Worm (Caenorhabditis elegans) whole organism, young adult: ENCODE data around the gene cyn-10.

Experiments
- B0035.1 ChIP-seq: sonication (generic microtip); optimal IDR thresholded peaks from 2 replicates; lab custom pipeline; 2016; ENCODE audit warnings: missing genetic modification characterization, mild to moderate bottlenecking, missing compliant biosample characterization, missing genotype, missing genetic modification reagents
- C06A6.2 ChIP-seq: fragments of 200-800 bp; sonication (Bioruptor generic); conservative IDR thresholded peaks from 2 replicates; pipeline ENCODE4 v1.3.6; 2022; ENCODE audit warnings: missing genetic modification characterization, missing compliant biosample characterization
- F10E7.11 ChIP-seq: sonication (generic microtip); optimal IDR thresholded peaks from 2 replicates; lab custom pipeline; 2017; ENCODE audit warnings: mild to moderate bottlenecking, missing genetic modification characterization, moderate library complexity, missing compliant biosample characterization
- F37B4.10 ChIP-seq: fragments of 200-800 bp; sonication (Bioruptor generic); IDR thresholded peaks from 2 replicates; pipeline ENCODE4 v1.3.6; 2022; ENCODE audit warnings: missing genetic modification characterization, missing compliant biosample characterization
- F39B2.1 ChIP-seq: fragments of 200-800 bp; sonication (Bioruptor generic); IDR thresholded peaks from 2 replicates; pipeline ENCODE4 v1.3.6; 2022; ENCODE audit warnings: missing genetic modification reagents, missing genetic modification characterization, missing compliant biosample characterization
- F52B5.7 ChIP-seq: sonication (generic microtip); optimal IDR thresholded peaks from 2 replicates; lab custom pipeline; 2016; ENCODE audit warnings: mild to moderate bottlenecking, missing genetic modification characterization, missing compliant biosample characterization
- F57A8.1 ChIP-seq: fragments of 200-800 bp; sonication (Bioruptor generic); optimal IDR thresholded peaks from 2 replicates; lab custom pipeline; 2018; ENCODE audit warnings: mild to moderate bottlenecking, missing genetic modification characterization, moderate library complexity, missing compliant biosample characterization
- T07F8.4 ChIP-seq: sonication (generic microtip); optimal IDR thresholded peaks from 2 replicates; lab custom pipeline; 2016; ENCODE audit warnings: mild to moderate bottlenecking, missing genetic modification characterization, moderate library complexity, missing compliant biosample characterization
- akir-1 ChIP-seq: fragments of 200-800 bp; sonication (Bioruptor generic); optimal IDR thresholded peaks from 2 replicates; lab custom pipeline; 2018; ENCODE audit warnings: mild to moderate bottlenecking, missing genetic modification characterization, moderate library complexity, missing compliant biosample characterization
- cebp-1 ChIP-seq, 2 experiments: fragments of 200-800 bp in 1 of 2; sonication (Bioruptor generic) in 1 of 2; sonication (generic microtip) in 1 of 2; IDR thresholded peaks in 1 of 2; optimal IDR thresholded peaks in 1 of 2; 2 replicates each; pipeline versions ENCODE4 v1.3.6 to Lab custom; 2017 to 2022; ENCODE audit warnings: missing compliant biosample characterization in 2 of 2, missing genetic modification characterization in 2 of 2, mild to moderate bottlenecking in 1 of 2, missing genetic modification reagents in 1 of 2, moderate library complexity in 1 of 2
- cebp-2 ChIP-seq: fragments of 200-800 bp; sonication (Bioruptor generic); IDR thresholded peaks from 2 replicates; pipeline ENCODE4 v1.3.6; 2022; ENCODE audit warnings: missing genetic modification characterization, missing compliant biosample characterization
- ceh-100 ChIP-seq: fragments of 200-800 bp; sonication (Bioruptor generic); IDR thresholded peaks from 2 replicates; pipeline ENCODE4 v1.3.6; 2022; ENCODE audit warnings: missing genetic modification reagents, missing genetic modification characterization, missing compliant biosample characterization
- ceh-79 ChIP-seq: sonication (generic microtip); optimal IDR thresholded peaks from 2 replicates; lab custom pipeline; 2017; ENCODE audit warnings: mild to moderate bottlenecking, missing genetic modification characterization, missing compliant biosample characterization
- die-1 ChIP-seq: sonication (generic microtip); optimal IDR thresholded peaks from 2 replicates; lab custom pipeline; 2016; ENCODE audit warnings: missing genotype, mild to moderate bottlenecking, missing genetic modification characterization, missing compliant biosample characterization
- egrh-3 ChIP-seq: fragments of 200-800 bp; sonication (Bioruptor generic); IDR thresholded peaks from 2 replicates; pipeline ENCODE4 v1.3.6; 2022; ENCODE audit warnings: missing genetic modification reagents, missing genetic modification characterization, missing compliant biosample characterization
- him-1 ChIP-seq: sonication (generic microtip); optimal IDR thresholded peaks from 2 replicates; lab custom pipeline; 2016; ENCODE audit warnings: missing genotype, missing genetic modification reagents, missing genetic modification characterization, missing compliant biosample characterization
- hlh-12 ChIP-seq: sonication (generic microtip); optimal IDR thresholded peaks from 2 replicates; lab custom pipeline; 2016; ENCODE audit warnings: missing genetic modification characterization, missing compliant biosample characterization
- hmg-1.2 ChIP-seq: fragments of 200-800 bp; sonication (Bioruptor generic); IDR thresholded peaks from 2 replicates; pipeline ENCODE4 v1.3.6; 2022; ENCODE audit warnings: missing genetic modification reagents, missing genetic modification characterization, missing compliant biosample characterization
- hmg-20 ChIP-seq: fragments of 200-800 bp; sonication (Bioruptor generic); IDR thresholded peaks from 2 replicates; pipeline ENCODE4 v1.3.6; 2022; ENCODE audit warnings: missing genetic modification reagents, missing genetic modification characterization, missing compliant biosample characterization
- hrde-1 ChIP-seq: sonication (generic microtip); optimal IDR thresholded peaks from 2 replicates; lab custom pipeline; 2016; ENCODE audit warnings: missing genetic modification characterization, mild to moderate bottlenecking, missing compliant biosample characterization, moderate library complexity, missing genotype, missing genetic modification reagents, borderline replicate concordance
- hsf-1 ChIP-seq: fragments of 200-800 bp; sonication (Bioruptor generic); IDR thresholded peaks from 2 replicates; pipeline ENCODE4 v1.3.6; 2022; ENCODE audit warnings: missing genetic modification reagents, missing genetic modification characterization, missing compliant biosample characterization
- lag-1 ChIP-seq: fragments of 200-800 bp; sonication (Bioruptor generic); IDR thresholded peaks from 2 replicates; pipeline ENCODE4 v1.3.6; 2022; ENCODE audit warnings: missing genetic modification reagents, missing genetic modification characterization, missing compliant biosample characterization
- let-526 ChIP-seq: fragments of 200-800 bp; sonication (Bioruptor generic); IDR thresholded peaks from 2 replicates; pipeline ENCODE4 v1.3.6; 2022; ENCODE audit warnings: missing genetic modification reagents, missing genetic modification characterization, missing compliant biosample characterization
- lin-26 ChIP-seq: fragments of 200-800 bp; sonication (Bioruptor generic); IDR thresholded peaks from 2 replicates; pipeline ENCODE4 v1.3.6; 2022; ENCODE audit warnings: missing genetic modification reagents, missing genetic modification characterization, missing compliant biosample characterization
- lin-35 ChIP-seq, 3 experiments: fragments of 150-350 bp in 2 of 3; sonication (generic microtip) in 1 of 3; optimal IDR thresholded peaks; 2 replicates each; lab custom pipeline; 2014 to 2018; ENCODE audit warnings: missing biosample characterization in 3 of 3, missing genetic modification characterization in 3 of 3, missing genetic modification reagents in 3 of 3
- lir-1 ChIP-seq: fragments of 200-800 bp; sonication (Bioruptor generic); conservative IDR thresholded peaks from 2 replicates; pipeline ENCODE4 v1.3.6; 2022; ENCODE audit warnings: missing genetic modification reagents, missing genetic modification characterization, missing compliant biosample characterization
- lsl-1 ChIP-seq: fragments of 200-800 bp; sonication (Bioruptor generic); optimal IDR thresholded peaks from 2 replicates; lab custom pipeline; 2018; ENCODE audit warnings: mild to moderate bottlenecking, missing genetic modification characterization, moderate library complexity, missing compliant biosample characterization
- madf-10 ChIP-seq: sonication (generic microtip); optimal IDR thresholded peaks from 2 replicates; lab custom pipeline; 2016; ENCODE audit warnings: mild to moderate bottlenecking, missing genetic modification characterization, missing compliant biosample characterization
- madf-6 ChIP-seq: fragments of 200-800 bp; sonication (Bioruptor generic); IDR thresholded peaks from 2 replicates; pipeline ENCODE4 v1.3.6; 2022; ENCODE audit warnings: missing genetic modification reagents, missing genetic modification characterization, missing compliant biosample characterization
- nfya-1 ChIP-seq: sonication (generic microtip); optimal IDR thresholded peaks from 2 replicates; lab custom pipeline; 2017; ENCODE audit warnings: antibody characterized with exemption, missing compliant biosample characterization, missing genetic modification characterization, borderline replicate concordance; ENCODE audit not compliant: insufficient read depth
- nhr-120 ChIP-seq: fragments of 200-800 bp; sonication (Bioruptor generic); IDR thresholded peaks from 2 replicates; pipeline ENCODE4 v1.3.6; 2022; ENCODE audit warnings: missing genetic modification characterization, missing compliant biosample characterization
- nhr-80 ChIP-seq: sonication (generic microtip); optimal IDR thresholded peaks from 2 replicates; lab custom pipeline; 2016; ENCODE audit warnings: missing genetic modification characterization, missing compliant biosample characterization
- pha-4 ChIP-seq: fragments of 150-350 bp; sonication (generic microtip); optimal IDR thresholded peaks from 2 replicates; lab custom pipeline; 2014; ENCODE audit warnings: missing biosample characterization, missing genetic modification reagents, missing genetic modification characterization
- sdz-38 ChIP-seq: sonication (generic microtip); optimal IDR thresholded peaks from 2 replicates; lab custom pipeline; 2016; ENCODE audit warnings: missing genotype, missing genetic modification characterization, missing compliant biosample characterization
- snpc-1.1 ChIP-seq: sonication (generic microtip); optimal IDR thresholded peaks from 2 replicates; lab custom pipeline; 2017; ENCODE audit warnings: missing genetic modification characterization, mild to moderate bottlenecking, missing compliant biosample characterization, antibody characterized with exemption, moderate library complexity, missing genotype, missing genetic modification reagents; ENCODE audit not compliant: insufficient read depth
- snpc-4 ChIP-seq, 5 experiments: fragments of 150-350 bp in 1 of 5; sonication (generic microtip) in 4 of 5; optimal IDR thresholded peaks; 2 replicates each; lab custom pipeline; 2014 to 2018; ENCODE audit warnings: missing genetic modification characterization in 5 of 5, missing biosample characterization in 3 of 5, antibody characterized with exemption in 2 of 5, mild to moderate bottlenecking in 2 of 5, missing compliant biosample characterization in 2 of 5, missing genotype in 2 of 5, moderate library complexity in 2 of 5, missing genetic modification reagents in 1 of 5
- somi-1 ChIP-seq: fragments of 200-800 bp; sonication (Bioruptor generic); optimal IDR thresholded peaks from 2 replicates; lab custom pipeline; 2018; ENCODE audit warnings: mild to moderate bottlenecking, missing genetic modification characterization, missing compliant biosample characterization
- unc-62 ChIP-seq: fragments of 150-350 bp; optimal IDR thresholded peaks from 2 replicates; lab custom pipeline; 2014; ENCODE audit warnings: missing biosample characterization, missing genetic modification reagents, missing genetic modification characterization
- xnd-1 ChIP-seq: sonication (generic microtip); optimal IDR thresholded peaks from 2 replicates; lab custom pipeline; 2016; ENCODE audit warnings: missing genotype, missing genetic modification reagents, missing genetic modification characterization, missing compliant biosample characterization

Gene cyn-10

ce11 chrII:6898017-6898779 is 15.0 kb downstream of the cyn-10 start, which contains the start of gene hrpl-1 (continued):
- TF ChIP-seq hsf-1: no peak
- TF ChIP-seq C06A6.2 (GFP tag; lab: Robert Waterston, UW): no peak
- no peak for TF ChIP-seq B0035.1 (tag; lab: Kevin White, UChicago)
- TF ChIP-seq lin-26: 0 out of 2 replicates have a peak, but pooled peaks have one; percentile 57
- TF ChIP-seq pha-4 (tag; lab: Kevin White, UChicago): no peak
- no peak for TF ChIP-seq unc-62
- no peak for TF ChIP-seq madf-10 (tag; lab: Kevin White, UChicago)
- TF ChIP-seq hmg-20 (GFP tag; lab: Robert Waterston, UW): no peak
- no peak for TF ChIP-seq akir-1 (GFP tag; lab: Kevin White, UChicago)

- TF ChIP-seq cebp-2 (GFP tag; lab: Robert Waterston, UW): no peak
- peak; percentile 30 for TF ChIP-seq nhr-80 (tag; lab: Kevin White, UChicago)
These were observed 15.7 kb downstream of the cyn-10 start, which contains the start of gene C44B7.11 for ce11 chrII:6897507-6897906. TSS of gene C44B7.11 (minus strand) at chrII:6897540.

DNA sequence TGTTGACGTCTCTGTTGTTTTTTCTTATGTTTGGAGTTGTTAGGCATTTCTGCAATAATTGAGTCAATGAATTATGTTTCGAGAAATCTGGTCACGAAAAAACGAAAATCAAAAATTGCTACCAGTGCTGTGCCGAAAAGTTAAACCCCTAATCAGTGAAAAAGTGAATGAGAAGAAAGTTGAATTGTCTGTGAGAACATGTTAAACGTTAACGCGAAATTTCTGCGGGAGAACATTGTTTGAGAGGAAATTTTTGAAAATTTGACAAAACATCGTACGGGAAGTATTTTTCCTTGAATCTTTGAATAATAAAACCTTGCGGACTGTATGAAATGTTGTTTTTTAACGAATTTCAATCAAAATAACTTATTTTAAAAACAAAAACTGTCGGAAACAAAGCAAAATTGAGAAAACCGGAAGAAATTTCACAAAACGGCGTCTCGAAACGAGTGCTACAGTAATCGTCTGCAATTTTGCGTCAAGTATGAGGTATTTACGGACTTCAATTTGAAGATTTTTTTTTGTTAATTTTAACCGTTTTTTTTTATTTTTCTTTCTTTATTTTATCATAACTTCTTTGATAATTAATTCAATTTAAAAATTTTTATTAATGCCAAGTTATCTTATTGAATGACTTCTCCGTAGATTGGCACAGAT is 19.4 kb downstream of the cyn-10 start, which contains the start of gene adal-1:
adal-1 (minus strand) TSS at position 51 of the 657 bp plus-strand sequence.
- TF ChIP-seq ceh-79 (no peak), pha-4 (tag; lab: Kevin White, UChicago) (no peak), lag-1 (no peak), snpc-1.1 (peak; percentile 6), lsl-1 (GFP tag; lab: Kevin White, UChicago) (peak; percentile 61), madf-6 (GFP tag; lab: Robert Waterston, UW) (no peak), F52B5.7 (no peak)

ce11 chrII:6891838-6892237 is 21.3 kb downstream of the cyn-10 start:
- TF ChIP-seq xnd-1 (tag; lab: Kevin White, UChicago) (no peak), hmg-1.2 (GFP tag; lab: Robert Waterston, UW) (no peak), F37B4.10 (GFP tag; lab: Robert Waterston, UW) (no peak), F10E7.11 (tag; lab: Kevin White, UChicago) (no peak), egrh-3 (GFP tag; lab: Robert Waterston, UW) (no peak), ceh-100 (GFP tag; lab: Robert Waterston, UW) (no peak), F39B2.1 (GFP tag; lab: Robert Waterston, UW) (no peak), F57A8.1 (GFP tag; lab: Kevin White, UChicago) (no peak), hsf-1 (0 out of 2 replicates have a peak, but pooled peaks have one; percentile 16), nhr-120 (no peak), madf-10 (tag; lab: Kevin White, UChicago) (no peak), him-1 (no peak), nfya-1 (no peak), die-1 (tag; lab: Kevin White, UChicago) (no peak), snpc-4 (GFP tag; optimal IDR thresholded peaks at IDR 0.05; lab: Kevin White, UChicago) (no peak), snpc-4 (tag; optimal IDR thresholded peaks at IDR 0.05; lab: Kevin White, UChicago) (no peak), lin-26 (no peak), hlh-12 (tag; lab: Kevin White, UChicago) (no peak), sdz-38 (tag; lab: Kevin White, UChicago) (no peak), hrde-1 (tag; lab: Kevin White, UChicago) (no peak), lir-1 (0 out of 2 replicates have a peak, but pooled peaks have one; percentile 50), cebp-1 (GFP tag; IDR thresholded peaks at IDR 0.05; lab: Robert Waterston, UW) (no peak), cebp-1 (tag; optimal IDR thresholded peaks at IDR 0.05; lab: Kevin White, UChicago) (peak; percentile 35), T07F8.4 (no peak), lin-35 (GFP tag; optimal IDR thresholded peaks at IDR 0.05; lab: Kevin White, UChicago) (no peak), nhr-80 (tag; lab: Kevin White, UChicago) (peak; percentile 33), B0035.1 (tag; lab: Kevin White, UChicago) (no peak), somi-1 (GFP tag; lab: Kevin White, UChicago) (peak; percentile 30), let-526 (GFP tag; lab: Robert Waterston, UW) (peak; percentile 48; the same call in 1 of the 2 replicates), akir-1 (GFP tag; lab: Kevin White, UChicago) (no peak)
